Fruit fly (Drosophila melanogaster) whole organism, embryonic: Measurements from ENCODE around the gene CG32544.

Experiments
- Asciz ChIP-seq: fragments of 200-800 bp; sonication (Bioruptor generic); optimal IDR thresholded peaks from 2 replicates; lab custom pipeline; 2017; ENCODE audit warnings: missing biosample characterization, mild to moderate bottlenecking, missing genetic modification characterization, missing genetic modification reagents
- Bgb ChIP-seq: fragments of 200-800 bp; sonication (Bioruptor generic); IDR thresholded peaks from 2 replicates; pipeline ENCODE4 v1.3.6; 2022; ENCODE audit warnings: missing biosample characterization, missing genetic modification characterization; ENCODE audit not compliant: partially characterized antibody
- CG11723 ChIP-seq: fragments of 200-800 bp; sonication (Bioruptor generic); optimal IDR thresholded peaks from 2 replicates; lab custom pipeline; 2017; ENCODE audit warnings: missing biosample characterization, mild to moderate bottlenecking, missing genetic modification characterization
- CG12071 ChIP-seq: fragments of 200-800 bp; sonication (Bioruptor generic); optimal IDR thresholded peaks from 3 replicates; lab custom pipeline; 2018; ENCODE audit warnings: missing biosample characterization, mild to moderate bottlenecking, missing genetic modification characterization
- CG12659 ChIP-seq: fragments of 200-800 bp; sonication (Bioruptor generic); optimal IDR thresholded peaks from 3 replicates; lab custom pipeline; 2017; ENCODE audit warnings: mild to moderate bottlenecking, missing biosample characterization, missing genetic modification reagents, missing genetic modification characterization
- CG13287 ChIP-seq: fragments of 200-800 bp; sonication (Bioruptor generic); IDR thresholded peaks from 2 replicates; pipeline ENCODE4 v1.3.6; 2022; ENCODE audit warnings: missing biosample characterization, missing genetic modification characterization; ENCODE audit not compliant: partially characterized antibody
- CG15696 ChIP-seq: fragments of 200-800 bp; sonication (Bioruptor generic); optimal IDR thresholded peaks from 2 replicates; lab custom pipeline; 2019; ENCODE audit warnings: missing biosample characterization, mild to moderate bottlenecking, missing genetic modification characterization, moderate library complexity
- CG18011 ChIP-seq: fragments of 200-800 bp; sonication (Bioruptor generic); optimal IDR thresholded peaks from 2 replicates; lab custom pipeline; 2017; ENCODE audit warnings: missing biosample characterization, missing genetic modification characterization, mild to moderate bottlenecking, moderate library complexity, missing genotype
- CG34422 ChIP-seq: fragments of 200-800 bp; sonication (Bioruptor generic); IDR thresholded peaks from 3 replicates; pipeline ENCODE4 v1.3.6; 2022; ENCODE audit warnings: missing biosample characterization, missing genetic modification characterization
- CG3847 ChIP-seq: fragments of 200-800 bp; sonication (Bioruptor generic); IDR thresholded peaks from 2 replicates; pipeline ENCODE4 v1.3.6; 2022; ENCODE audit warnings: missing biosample characterization, missing genetic modification characterization
- CG8290 ChIP-seq, 3 experiments: fragments of 200-800 bp; sonication (Bioruptor generic); optimal IDR thresholded peaks; 2 replicates each; lab custom pipeline; 2016 to 2019; ENCODE audit warnings: missing biosample characterization in 3 of 3, missing genetic modification characterization in 3 of 3, mild to moderate bottlenecking in 2 of 3, moderate library complexity in 1 of 3
- CG8388 ChIP-seq: fragments of 200-800 bp; sonication (Bioruptor generic); optimal IDR thresholded peaks from 2 replicates; lab custom pipeline; 2019; ENCODE audit warnings: missing biosample characterization, mild to moderate bottlenecking, missing genetic modification characterization, moderate library complexity
- CG9797 ChIP-seq: fragments of 200-800 bp; sonication (Bioruptor generic); optimal IDR thresholded peaks from 3 replicates; lab custom pipeline; 2018; ENCODE audit warnings: missing biosample characterization, mild to moderate bottlenecking, missing genetic modification characterization
- Chrac-16 ChIP-seq: fragments of 200-800 bp; sonication (Bioruptor generic); optimal IDR thresholded peaks from 3 replicates; lab custom pipeline; 2016; ENCODE audit warnings: missing biosample characterization, missing genetic modification characterization
- E2f2 ChIP-seq: fragments of 200-800 bp; sonication (Bioruptor generic); IDR thresholded peaks from 2 replicates; pipeline ENCODE4 v1.3.6; 2022; ENCODE audit warnings: missing biosample characterization, missing genetic modification characterization
- Hsf ChIP-seq: fragments of 200-800 bp; sonication (Bioruptor generic); optimal IDR thresholded peaks from 3 replicates; lab custom pipeline; 2016; ENCODE audit warnings: missing biosample characterization, missing genetic modification characterization
- Lhr ChIP-seq: fragments of 200-800 bp; sonication (Bioruptor generic); optimal IDR thresholded peaks from 3 replicates; lab custom pipeline; 2017; ENCODE audit warnings: mild to moderate bottlenecking, missing biosample characterization, missing genetic modification reagents, missing genetic modification characterization
- MTF-1 ChIP-seq: fragments of 200-800 bp; sonication (Bioruptor generic); optimal IDR thresholded peaks from 2 replicates; lab custom pipeline; 2018; ENCODE audit warnings: missing biosample characterization, mild to moderate bottlenecking, missing genetic modification characterization, borderline replicate concordance
- Mes4 ChIP-seq: fragments of 200-800 bp; sonication (Bioruptor generic); optimal IDR thresholded peaks from 2 replicates; lab custom pipeline; 2016; ENCODE audit warnings: missing biosample characterization, missing genetic modification characterization
- Myb ChIP-seq: fragments of 200-800 bp; sonication (Bioruptor generic); optimal IDR thresholded peaks from 2 replicates; lab custom pipeline; 2016; ENCODE audit warnings: missing biosample characterization, missing genetic modification characterization
- Opbp ChIP-seq: fragments of 200-800 bp; sonication (Bioruptor generic); IDR thresholded peaks from 3 replicates; pipeline ENCODE4 v1.3.6; 2022; ENCODE audit warnings: missing biosample characterization, missing genetic modification characterization; ENCODE audit not compliant: partially characterized antibody
- ase ChIP-seq: fragments of 200-800 bp; sonication (Bioruptor generic); IDR thresholded peaks from 3 replicates; pipeline ENCODE4 v1.3.6; 2022; ENCODE audit warnings: missing biosample characterization, missing genetic modification characterization
- bbx ChIP-seq: fragments of 200-800 bp; sonication (Bioruptor generic); IDR thresholded peaks from 2 replicates; pipeline ENCODE4 v1.3.6; 2022; ENCODE audit warnings: missing biosample characterization, missing genetic modification characterization; ENCODE audit not compliant: partially characterized antibody
- cas ChIP-seq: fragments of 200-800 bp; sonication (Bioruptor generic); IDR thresholded peaks from 2 replicates; pipeline ENCODE4 v1.3.6; 2022; ENCODE audit warnings: missing biosample characterization, missing genetic modification characterization
- chm ChIP-seq: fragments of 200-800 bp; sonication (Bioruptor generic); IDR thresholded peaks from 2 replicates; pipeline ENCODE4 v1.3.6; 2022; ENCODE audit warnings: missing biosample characterization, missing genetic modification characterization
- hkb ChIP-seq, 2 experiments: fragments of 200-800 bp in 1 of 2; fragments of >200 bp in 1 of 2; sonication (Bioruptor generic) in 1 of 2; IDR thresholded peaks in 1 of 2; optimal IDR thresholded peaks in 1 of 2; 2 replicates each; pipeline versions ENCODE4 v1.3.6 to Lab custom; 2017 to 2022; ENCODE audit warnings: missing biosample characterization in 1 of 2, missing genetic modification characterization in 1 of 2
- hth ChIP-seq: fragments of >200 bp; optimal IDR thresholded peaks from 2 replicates; lab custom pipeline; 2017; ENCODE audit warnings: inconsistent platforms
- inv ChIP-seq: fragments of 200-800 bp; sonication (Bioruptor generic); IDR thresholded peaks from 2 replicates; pipeline ENCODE4 v1.3.6; 2022; ENCODE audit warnings: missing biosample characterization, missing genetic modification characterization; ENCODE audit not compliant: partially characterized antibody
- luna ChIP-seq: fragments of 200-800 bp; sonication (Bioruptor generic); optimal IDR thresholded peaks from 2 replicates; lab custom pipeline; 2016; ENCODE audit warnings: missing biosample characterization, missing genetic modification characterization
- mld ChIP-seq: fragments of 200-800 bp; sonication (Bioruptor generic); IDR thresholded peaks from 3 replicates; pipeline ENCODE4 v1.3.6; 2022; ENCODE audit warnings: missing biosample characterization, missing genetic modification characterization; ENCODE audit not compliant: partially characterized antibody
- nerfin-2 ChIP-seq: fragments of 200-800 bp; sonication (Bioruptor generic); IDR thresholded peaks from 2 replicates; pipeline ENCODE4 v1.3.6; 2022; ENCODE audit warnings: missing biosample characterization, missing genetic modification characterization; ENCODE audit not compliant: partially characterized antibody
- pan ChIP-seq, 4 experiments: fragments of >200 bp in 3 of 4; fragments of 200-800 bp in 1 of 4; sonication (Bioruptor generic) in 1 of 4; optimal IDR thresholded peaks in 3 of 4; IDR thresholded peaks in 1 of 4; 2 replicates each; pipeline versions ENCODE4 v1.3.6 to Lab custom; 2017 to 2022; ENCODE audit warnings: missing biosample characterization in 2 of 4, missing genetic modification characterization in 2 of 4, mixed read lengths in 1 of 4
- phol ChIP-seq: fragments of 200-800 bp; sonication (Bioruptor generic); optimal IDR thresholded peaks from 3 replicates; lab custom pipeline; 2018; ENCODE audit warnings: missing biosample characterization, mild to moderate bottlenecking, missing genetic modification characterization, moderate library complexity
- psq ChIP-seq: fragments of 200-800 bp; sonication (Bioruptor generic); optimal IDR thresholded peaks from 2 replicates; lab custom pipeline; 2017; ENCODE audit warnings: missing biosample characterization, missing genetic modification characterization
- run ChIP-seq: fragments of 200-800 bp; sonication (Bioruptor generic); optimal IDR thresholded peaks from 3 replicates; lab custom pipeline; 2018; ENCODE audit warnings: missing biosample characterization, mild to moderate bottlenecking, missing genetic modification characterization
- scrt ChIP-seq: fragments of 200-800 bp; sonication (Bioruptor generic); optimal IDR thresholded peaks from 2 replicates; lab custom pipeline; 2018; ENCODE audit warnings: missing biosample characterization, mild to moderate bottlenecking, missing genetic modification characterization, moderate library complexity
- sisA ChIP-seq: fragments of 200-800 bp; sonication (Bioruptor generic); IDR thresholded peaks from 2 replicates; pipeline ENCODE4 v1.3.6; 2022; ENCODE audit warnings: missing biosample characterization, missing genetic modification characterization
- tll ChIP-seq, 2 experiments: fragments of 200-800 bp in 1 of 2; fragments of >200 bp in 1 of 2; sonication (Bioruptor generic) in 1 of 2; optimal IDR thresholded peaks; 2 replicates each; lab custom pipeline; 2017 to 2019; ENCODE audit warnings: missing biosample characterization in 2 of 2, missing genetic modification characterization in 2 of 2, mild to moderate bottlenecking in 1 of 2, moderate library complexity in 1 of 2
- tna ChIP-seq: fragments of 200-800 bp; sonication (Bioruptor generic); IDR thresholded peaks from 2 replicates; pipeline ENCODE4 v1.3.6; 2022; ENCODE audit warnings: missing biosample characterization, missing genetic modification characterization; ENCODE audit not compliant: partially characterized antibody
- twi ChIP-seq: fragments of 200-800 bp; optimal IDR thresholded peaks from 2 replicates; lab custom pipeline; 2019; ENCODE audit warnings: missing biosample characterization, mild to moderate bottlenecking, missing genetic modification characterization, moderate library complexity
- zen2 ChIP-seq: fragments of 200-800 bp; sonication (Bioruptor generic); IDR thresholded peaks from 3 replicates; pipeline ENCODE4 v1.3.6; 2022; ENCODE audit warnings: missing biosample characterization, missing genetic modification characterization; ENCODE audit not compliant: partially characterized antibody

The CG32544 gene

dm6 chrX:18830396-18830795 is 29.7 kb upstream of the CG32544 start, which contains the start of gene CG7101 (continued):
- TF ChIP-seq mld (GFP tag; lab: Robert Waterston, UW) = peak; percentile 61; the same call in 1 of the 3 replicates
- TF ChIP-seq CG15696 (tag; lab: Kevin White, UChicago) = no peak
- no peak for TF ChIP-seq scrt
- no peak for TF ChIP-seq cas
- TF ChIP-seq nerfin-2 (GFP tag; lab: Robert Waterston, UW) = peak; percentile 56
- TF ChIP-seq CG8388 (GFP tag; lab: Kevin White, UChicago) = no peak
- TF ChIP-seq Chrac-16 = no peak
- TF ChIP-seq CG18011 (GFP tag; lab: Kevin White, UChicago) = no peak
- TF ChIP-seq MTF-1 (GFP tag; lab: Kevin White, UChicago) = no peak
- TF ChIP-seq tll (GFP tag; optimal IDR thresholded peaks at IDR 0.05; lab: Kevin White, UChicago) = no peak
- TF ChIP-seq CG11723 = no peak
- TF ChIP-seq CG9797 (GFP tag; lab: Kevin White, UChicago) = peak; percentile 72
- peak; percentile 11 for TF ChIP-seq phol
- TF ChIP-seq CG3847 (GFP tag; lab: Robert Waterston, UW) = peak; percentile 42; the same call in 1 of the 2 replicates
- TF ChIP-seq Hsf (GFP tag; lab: Kevin White, UChicago) = no peak
- no peak for TF ChIP-seq twi
- no peak for TF ChIP-seq sisA (GFP tag; lab: Robert Waterston, UW)
- peak; percentile 70 for TF ChIP-seq bbx (GFP tag; lab: Robert Waterston, UW)
- no peak for TF ChIP-seq hkb (optimal IDR thresholded peaks at IDR 0.05; lab: Kevin White, UChicago)
- TF ChIP-seq hkb (GFP tag; IDR thresholded peaks at IDR 0.05; lab: Robert Waterston, UW) = no peak
- no peak for TF ChIP-seq CG12071 (GFP tag; lab: Kevin White, UChicago)
- TF ChIP-seq CG8290 (GFP tag; optimal IDR thresholded peaks at IDR 0.05; lab: Kevin White, UChicago) = peak; percentile 25
- TF ChIP-seq CG8290 (tag; optimal IDR thresholded peaks at IDR 0.05; lab: Kevin White, UChicago) = no peak
- TF ChIP-seq psq (GFP tag; lab: Kevin White, UChicago) = no peak
- no peak for TF ChIP-seq ase (GFP tag; lab: Robert Waterston, UW)
- peak; percentile 79 for TF ChIP-seq Bgb
- no peak for TF ChIP-seq hth (lab: Kevin White, UChicago)
- peak; percentile 52 for TF ChIP-seq inv (GFP tag; lab: Robert Waterston, UW)
- TF ChIP-seq CG34422 (GFP tag; lab: Robert Waterston, UW) = peak; percentile 89
- TF ChIP-seq CG12659 = peak; percentile 47
- TF ChIP-seq tna = peak; percentile 72
- TF ChIP-seq CG13287 (GFP tag; lab: Robert Waterston, UW) = peak; percentile 79
- TF ChIP-seq Opbp (GFP tag; lab: Robert Waterston, UW) = peak; percentile 71; the same call in 2 of the 3 replicates
- TF ChIP-seq zen2 (GFP tag; lab: Robert Waterston, UW) = peak; percentile 48; the same call in 1 of the 3 replicates
- peak; percentile 54 for TF ChIP-seq Myb (GFP tag; lab: Kevin White, UChicago)
- no peak for TF ChIP-seq luna
- TF ChIP-seq Mes4 (GFP tag; lab: Kevin White, UChicago) = no peak
- no peak for TF ChIP-seq Asciz (GFP tag; lab: Kevin White, UChicago)
- TF ChIP-seq pan (optimal IDR thresholded peaks at IDR 0.05; lab: Kevin White, UChicago) = no peak
- TF ChIP-seq pan (GFP tag; optimal IDR thresholded peaks at IDR 0.05 in 1 of 2, IDR thresholded peaks at IDR 0.05 in 1 of 2) = peak in 1 of 2 experiments; percentile 18
- TF ChIP-seq run (tag; lab: Kevin White, UChicago) = no peak
- peak; percentile 55 for TF ChIP-seq Lhr (GFP tag; lab: Kevin White, UChicago)
- TF ChIP-seq chm (GFP tag; lab: Robert Waterston, UW) = no peak
- peak; percentile 81 for TF ChIP-seq E2f2 (GFP tag; lab: Robert Waterston, UW)
